Worm (Caenorhabditis elegans): Measurements from ENCODE around the gene best-17.

DNA sequence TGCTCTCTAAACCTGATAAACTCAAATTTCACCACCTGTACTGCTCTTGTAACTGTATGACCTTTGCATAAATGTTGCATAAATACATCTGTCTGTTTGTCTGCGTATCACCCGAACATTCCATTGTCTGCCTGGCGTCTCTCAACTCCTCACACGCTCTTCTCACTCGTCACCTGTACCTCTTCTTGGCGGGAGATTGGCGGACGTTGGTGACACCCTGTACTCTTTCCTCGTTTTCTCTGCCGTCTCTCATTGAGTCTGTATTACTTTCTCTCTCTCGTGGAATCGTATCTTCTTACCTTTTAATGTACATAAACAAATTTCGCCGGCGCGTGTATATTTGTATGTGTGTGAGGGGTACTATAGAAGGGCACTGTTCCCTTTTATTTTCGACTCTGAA is 50.6 kb downstream of the best-17 start:
- TF ChIP-seq nhr-28 (tag; optimal IDR thresholded peaks at IDR 0.05) (no peak), mab-5 (tag; optimal IDR thresholded peaks at IDR 0.05) (no peak), nhr-76 (tag; optimal IDR thresholded peaks at IDR 0.05) (no peak), blmp-1 (tag; optimal IDR thresholded peaks at IDR 0.05) (no peak), unc-62 (GFP tag; optimal IDR thresholded peaks at IDR 0.05) (peak; percentile 63)
